Worm (Caenorhabditis elegans): ENCODE measurements around the gene nhl-1.

DNA sequence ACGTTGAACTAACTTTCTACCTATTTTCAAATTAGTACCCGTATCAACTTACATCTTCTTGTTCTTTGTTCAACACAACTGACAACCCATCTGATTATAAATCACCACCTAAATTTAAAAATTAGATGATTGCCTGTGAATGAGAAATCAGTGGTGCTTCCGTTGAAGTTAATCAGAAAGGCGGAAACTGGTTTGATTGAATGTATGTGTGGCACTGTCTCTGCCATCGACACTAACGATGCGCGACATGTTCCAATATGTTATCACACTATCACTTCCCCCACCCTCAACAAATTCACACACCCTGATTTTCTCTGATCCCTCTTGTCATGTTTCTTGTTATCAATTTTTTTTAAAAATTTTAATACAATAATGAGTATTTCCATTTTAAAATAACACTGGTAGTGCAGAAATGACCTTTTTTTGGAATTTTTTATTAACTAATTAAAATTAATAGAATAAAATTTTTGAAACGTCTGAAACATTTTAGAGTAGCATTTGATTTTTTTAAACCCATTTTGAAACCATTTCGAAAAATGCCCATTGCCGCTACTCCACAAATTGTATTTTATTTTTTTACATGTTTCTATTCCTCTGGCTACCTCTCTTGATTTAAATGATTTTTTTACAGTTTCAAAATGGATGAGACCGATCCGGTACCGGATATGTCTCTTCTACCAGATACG is 34.6 kb downstream of the nhl-1 start, which contains the start of gene ced-11:
- no peak for TF ChIP-seq lin-39 (tag; optimal IDR thresholded peaks at IDR 0.05)
- TF ChIP-seq hlh-17 (GFP tag; optimal IDR thresholded peaks at IDR 0.05; ENCODE audit: borderline replicate concordance) = no peak
- TF ChIP-seq nhr-28 (tag; optimal IDR thresholded peaks at IDR 0.05) = no peak
- TF ChIP-seq nhr-90 (tag; optimal IDR thresholded peaks at IDR 0.05; ENCODE audit: poor library complexity) = peak; percentile 5
- no peak for TF ChIP-seq irx-1 (tag; optimal IDR thresholded peaks at IDR 0.05)
- TF ChIP-seq swsn-7 (tag; optimal IDR thresholded peaks at IDR 0.05) = no peak
- TF ChIP-seq pqm-1 (tag; optimal IDR thresholded peaks at IDR 0.05) = no peak
- no peak for TF ChIP-seq mep-1 (tag; optimal IDR thresholded peaks at IDR 0.05)
- TF ChIP-seq egl-13 (tag; optimal IDR thresholded peaks at IDR 0.05) = no peak
- TF ChIP-seq nhr-76 (tag; optimal IDR thresholded peaks at IDR 0.05) = no peak
- no peak for TF ChIP-seq unc-62 (GFP tag; optimal IDR thresholded peaks at IDR 0.05)

Data from whole organism, L1 larva.